Worm (Caenorhabditis elegans) whole organism, L4 larva: ENCODE measurements around the gene sas-1.

Experiments used
- D1046.2 ChIP-seq: fragments of 200-800 bp; sonication (Bioruptor generic); IDR thresholded peaks from 2 replicates; pipeline ENCODE4 v1.3.6; 2022; ENCODE audit warnings: missing genetic modification characterization, missing compliant biosample characterization
- F10B5.3 ChIP-seq: sonication (generic microtip); optimal IDR thresholded peaks from 2 replicates; lab custom pipeline; 2016; ENCODE audit warnings: mild to moderate bottlenecking, missing genetic modification characterization, missing compliant biosample characterization
- F37D6.2 ChIP-seq: sonication (generic microtip); optimal IDR thresholded peaks from 2 replicates; lab custom pipeline; 2016; ENCODE audit warnings: mild to moderate bottlenecking, missing genetic modification characterization, missing compliant biosample characterization
- F44E2.7 ChIP-seq: fragments of 200-800 bp; sonication (Bioruptor generic); IDR thresholded peaks from 2 replicates; pipeline ENCODE4 v2.1.2; 2022; ENCODE audit warnings: missing genetic modification characterization, missing compliant biosample characterization
- T26A8.4 ChIP-seq: fragments of 200-800 bp; sonication (Bioruptor generic); IDR thresholded peaks from 2 replicates; pipeline ENCODE4 v1.3.6; 2022; ENCODE audit warnings: missing genetic modification characterization, missing compliant biosample characterization
- Y75B8A.6 ChIP-seq: fragments of 200-800 bp; sonication (Bioruptor generic); IDR thresholded peaks from 2 replicates; pipeline ENCODE4 v1.3.6; 2022; ENCODE audit warnings: missing genetic modification reagents, missing genetic modification characterization, missing compliant biosample characterization
- ZK546.5 ChIP-seq, 2 experiments: sonication (generic microtip); optimal IDR thresholded peaks; 2 replicates each; lab custom pipeline; 2017; ENCODE audit warnings: missing biosample characterization in 2 of 2, missing genetic modification characterization in 2 of 2
- aha-1 ChIP-seq: fragments of 150-350 bp; peaks from one replicate; lab custom pipeline; 2014; ENCODE audit warnings: missing biosample characterization, missing genetic modification characterization
- ama-1 ChIP-seq: fragments of 150-350 bp; optimal IDR thresholded peaks from 2 replicates; lab custom pipeline; 2014; ENCODE audit warnings: inconsistent platforms, mixed read lengths
- arid-1 ChIP-seq: fragments of 200-800 bp; sonication (Bioruptor generic); conservative IDR thresholded peaks from 2 replicates; pipeline ENCODE4 v1.3.6; 2022; ENCODE audit warnings: missing genetic modification reagents, missing genetic modification characterization, missing compliant biosample characterization
- ctbp-1 ChIP-seq: fragments of 200-800 bp; sonication (Bioruptor generic); IDR thresholded peaks from 2 replicates; pipeline ENCODE4 v1.3.6; 2022; ENCODE audit warnings: missing genetic modification reagents, missing genetic modification characterization, missing compliant biosample characterization
- daf-16 ChIP-seq, 3 experiments: sonication (generic microtip); optimal IDR thresholded peaks; 2 replicates each; lab custom pipeline; 2016 to 2017; ENCODE audit warnings: missing genetic modification characterization in 3 of 3, missing genetic modification reagents in 3 of 3, mild to moderate bottlenecking in 2 of 3, missing compliant biosample characterization in 2 of 3, missing biosample characterization in 1 of 3, moderate library complexity in 1 of 3
- daf-19 ChIP-seq: fragments of 200-800 bp; sonication (Bioruptor generic); conservative IDR thresholded peaks from 2 replicates; pipeline ENCODE4 v1.3.6; 2022; ENCODE audit warnings: missing genetic modification characterization, missing compliant biosample characterization
- dmd-6 ChIP-seq: fragments of 200-800 bp; sonication (Bioruptor generic); IDR thresholded peaks from 2 replicates; pipeline ENCODE4 v1.3.6; 2022; ENCODE audit warnings: missing genetic modification reagents, missing genetic modification characterization, missing compliant biosample characterization
- dmd-9 ChIP-seq: fragments of 200-800 bp; sonication (Bioruptor generic); IDR thresholded peaks from 2 replicates; pipeline ENCODE4 v1.3.6; 2022; ENCODE audit warnings: missing genetic modification reagents, missing genetic modification characterization, missing compliant biosample characterization
- dpl-1 ChIP-seq: fragments of 150-350 bp; optimal IDR thresholded peaks from 2 replicates; lab custom pipeline; 2014; ENCODE audit warnings: missing biosample characterization, missing genetic modification reagents, missing genetic modification characterization
- duxl-1 ChIP-seq: sonication (generic microtip); optimal IDR thresholded peaks from 2 replicates; lab custom pipeline; 2016; ENCODE audit warnings: mild to moderate bottlenecking, missing genetic modification characterization, moderate library complexity, missing compliant biosample characterization; ENCODE audit not compliant: poor library complexity
- dve-1 ChIP-seq: sonication (generic microtip); optimal IDR thresholded peaks from 2 replicates; lab custom pipeline; 2017; ENCODE audit warnings: antibody characterized with exemption, mild to moderate bottlenecking, missing genetic modification characterization, missing compliant biosample characterization; ENCODE audit not compliant: insufficient read depth
- hif-1 ChIP-seq, 2 experiments: sonication (generic microtip); optimal IDR thresholded peaks; 2 replicates each; lab custom pipeline; 2016 to 2017; ENCODE audit warnings: missing compliant biosample characterization in 2 of 2, missing genetic modification characterization in 2 of 2, missing genetic modification reagents in 2 of 2, missing genotype in 2 of 2, mild to moderate bottlenecking in 1 of 2
- hlh-30 ChIP-seq: sonication (generic microtip); optimal IDR thresholded peaks from 2 replicates; lab custom pipeline; 2017; ENCODE audit warnings: antibody characterized with exemption, mild to moderate bottlenecking, missing genetic modification characterization, missing compliant biosample characterization; ENCODE audit not compliant: insufficient read depth
- jun-1 ChIP-seq: fragments of 150-350 bp; optimal IDR thresholded peaks from 2 replicates; lab custom pipeline; 2014; ENCODE audit warnings: missing biosample characterization, missing genetic modification reagents, missing genetic modification characterization
- lim-7 ChIP-seq: fragments of 200-800 bp; sonication (Bioruptor generic); IDR thresholded peaks from 2 replicates; pipeline ENCODE4 v1.3.6; 2022; ENCODE audit warnings: missing genetic modification characterization, missing compliant biosample characterization
- lin-15B ChIP-seq: fragments of 150-350 bp; sonication (generic microtip); optimal IDR thresholded peaks from 3 replicates; lab custom pipeline; 2014; ENCODE audit warnings: missing biosample characterization, missing genetic modification characterization
- lin-38 ChIP-seq: fragments of 200-800 bp; sonication (Bioruptor generic); IDR thresholded peaks from 2 replicates; pipeline ENCODE4 v1.3.6; 2022; ENCODE audit warnings: missing genetic modification reagents, missing genetic modification characterization, missing compliant biosample characterization
- lsy-2 ChIP-seq, 2 experiments: fragments of 150-350 bp in 1 of 2; sonication (generic microtip) in 1 of 2; optimal IDR thresholded peaks; 2 replicates each; lab custom pipeline; 2014 to 2017; ENCODE audit warnings: missing biosample characterization in 2 of 2, missing genetic modification characterization in 2 of 2
- mep-1 ChIP-seq: fragments of 150-350 bp; sonication (generic microtip); optimal IDR thresholded peaks from 3 replicates; lab custom pipeline; 2014; ENCODE audit warnings: missing biosample characterization, missing genetic modification characterization
- mes-2 ChIP-seq: sonication (generic microtip); optimal IDR thresholded peaks from 2 replicates; lab custom pipeline; 2016; ENCODE audit warnings: missing genotype, mild to moderate bottlenecking, missing genetic modification characterization, missing compliant biosample characterization; ENCODE audit not compliant: poor library complexity, severe bottlenecking
- nhr-102 ChIP-seq: sonication (generic microtip); optimal IDR thresholded peaks from 2 replicates; lab custom pipeline; 2016; ENCODE audit warnings: mild to moderate bottlenecking, missing genetic modification characterization, moderate library complexity, missing compliant biosample characterization
- nhr-28 ChIP-seq: fragments of 150-350 bp; optimal IDR thresholded peaks from 2 replicates; lab custom pipeline; 2014; ENCODE audit warnings: missing biosample characterization, missing genetic modification characterization
- pha-4 ChIP-seq, 2 experiments: fragments of 150-350 bp in 1 of 2; fragments of 200-800 bp in 1 of 2; sonication (Bioruptor generic) in 1 of 2; IDR thresholded peaks in 1 of 2; optimal IDR thresholded peaks in 1 of 2; 2 replicates each; pipeline versions ENCODE4 v1.3.6 to Lab custom; 2014 to 2022; ENCODE audit warnings: missing genetic modification characterization in 2 of 2, missing genetic modification reagents in 2 of 2, missing biosample characterization in 1 of 2, missing compliant biosample characterization in 1 of 2
- sdz-12 ChIP-seq: fragments of 200-800 bp; sonication (Bioruptor generic); optimal IDR thresholded peaks from 2 replicates; lab custom pipeline; 2018; ENCODE audit warnings: mild to moderate bottlenecking, missing genetic modification characterization, missing compliant biosample characterization
- skn-1 ChIP-seq: fragments of 150-350 bp; optimal IDR thresholded peaks from 2 replicates; lab custom pipeline; 2014; ENCODE audit warnings: missing biosample characterization, missing genetic modification characterization
- spr-1 ChIP-seq: sonication (generic microtip); optimal IDR thresholded peaks from 2 replicates; lab custom pipeline; 2016; ENCODE audit warnings: mild to moderate bottlenecking, missing genetic modification characterization, missing compliant biosample characterization
- tag-97 ChIP-seq: fragments of 200-800 bp; sonication (Bioruptor generic); IDR thresholded peaks from 2 replicates; pipeline ENCODE4 v1.3.6; 2022; ENCODE audit warnings: missing genetic modification characterization, missing compliant biosample characterization
- unc-62 ChIP-seq, 3 experiments: fragments of 150-350 bp in 1 of 3; sonication (generic microtip); optimal IDR thresholded peaks in 2 of 3; peaks in 1 of 3; 1 replicate in 1 of 3; 2 replicates in 2 of 3; lab custom pipeline; 2014 to 2017; ENCODE audit warnings: missing biosample characterization in 3 of 3, missing genetic modification characterization in 3 of 3, missing genetic modification reagents in 3 of 3, missing genotype in 1 of 3
- ztf-7 ChIP-seq: fragments of 150-350 bp; optimal IDR thresholded peaks from 2 replicates; lab custom pipeline; 2014; ENCODE audit warnings: missing biosample characterization, missing genetic modification characterization

sas-1 gene

DNA sequence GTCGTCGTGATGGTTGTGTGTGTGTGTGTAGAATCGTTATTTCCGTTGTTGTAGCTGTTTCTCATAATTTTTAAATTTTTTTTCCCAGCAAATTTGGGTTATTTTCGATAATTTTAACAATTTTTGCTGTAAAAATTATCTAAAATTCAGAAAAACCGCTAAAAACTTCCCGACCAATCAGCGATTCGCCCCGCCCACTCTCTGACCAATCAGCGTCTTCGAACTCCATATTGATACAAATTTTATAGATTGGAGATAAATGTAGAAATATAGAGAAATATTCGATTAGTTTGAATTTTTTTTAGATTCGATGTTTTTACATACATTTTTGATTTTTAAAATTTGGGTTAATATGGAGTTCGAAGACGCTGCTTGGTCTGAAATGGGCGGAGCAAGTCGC is 1.7 kb upstream of the sas-1 start:
- TF ChIP-seq lin-15B (tag; lab: Kevin White, UChicago) (no peak), skn-1 (tag; lab: Kevin White, UChicago) (no peak), jun-1 (tag; lab: Kevin White, UChicago) (no peak), tag-97 (no peak)

DNA sequence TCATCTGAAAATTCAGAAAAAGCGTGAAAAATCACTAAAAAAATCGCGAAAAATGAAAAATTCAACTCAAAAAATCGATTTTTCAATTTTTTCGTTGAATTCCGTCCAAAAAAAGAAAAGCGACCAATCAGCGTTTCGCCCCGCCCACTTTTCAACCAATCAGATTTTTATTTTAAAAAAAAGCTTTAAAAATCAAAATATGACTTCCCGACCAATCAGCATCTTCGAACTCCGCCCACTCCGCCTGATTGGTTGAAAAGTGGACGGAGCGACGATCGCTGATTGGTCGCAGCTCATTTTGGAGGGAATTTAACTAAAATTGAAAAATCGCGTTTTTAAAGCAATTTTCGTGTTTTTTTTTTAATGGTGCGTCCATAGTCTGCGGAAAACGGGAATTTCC is 3.1 kb downstream of the sas-1 start:
- TF ChIP-seq duxl-1 (tag; lab: Kevin White, UChicago) (no peak), ZK546.5 (tag; optimal IDR thresholded peaks at IDR 0.05; lab: Kevin White, UChicago) (no peak), F37D6.2 (tag; lab: Kevin White, UChicago) (no peak), nhr-102 (tag; lab: Kevin White, UChicago) (no peak), sdz-12 (GFP tag; lab: Kevin White, UChicago) (no peak)

DNA sequence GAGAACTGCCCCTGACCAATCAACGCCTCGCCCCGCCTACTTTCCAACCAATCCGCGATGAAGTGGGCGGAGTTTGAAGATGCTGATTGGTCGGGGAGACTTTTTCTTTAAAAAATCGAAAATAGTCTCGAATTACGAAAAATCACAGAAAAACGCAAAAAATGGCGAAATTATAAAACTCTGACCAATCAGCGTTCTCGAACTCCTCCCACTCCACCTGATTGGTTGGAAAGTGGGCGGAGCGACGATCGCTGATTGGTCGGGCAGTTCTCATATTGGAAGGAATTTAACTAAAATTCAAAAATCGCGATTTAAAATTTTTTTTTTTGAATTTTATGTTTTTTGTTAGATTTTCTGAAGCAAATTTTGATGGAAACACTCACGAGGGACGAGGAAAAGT is 3.9 kb downstream of the sas-1 start:
- TF ChIP-seq unc-62 (GFP tag; optimal IDR thresholded peaks at IDR 0.05 in 1 of 2; lab: Kevin White, UChicago) (no peak), unc-62 (tag; optimal IDR thresholded peaks at IDR 0.05; lab: Kevin White, UChicago) (no peak), hif-1 (tag; optimal IDR thresholded peaks at IDR 0.05; lab: Kevin White, UChicago) (no peak), F44E2.7 (GFP tag; lab: Robert Waterston, UW) (no peak), lim-7 (GFP tag; lab: Robert Waterston, UW) (no peak), T26A8.4 (no peak), daf-19 (GFP tag; lab: Robert Waterston, UW) (no peak), ztf-7 (no peak), spr-1 (tag; lab: Kevin White, UChicago) (no peak), arid-1 (GFP tag; lab: Robert Waterston, UW) (no peak)

DNA sequence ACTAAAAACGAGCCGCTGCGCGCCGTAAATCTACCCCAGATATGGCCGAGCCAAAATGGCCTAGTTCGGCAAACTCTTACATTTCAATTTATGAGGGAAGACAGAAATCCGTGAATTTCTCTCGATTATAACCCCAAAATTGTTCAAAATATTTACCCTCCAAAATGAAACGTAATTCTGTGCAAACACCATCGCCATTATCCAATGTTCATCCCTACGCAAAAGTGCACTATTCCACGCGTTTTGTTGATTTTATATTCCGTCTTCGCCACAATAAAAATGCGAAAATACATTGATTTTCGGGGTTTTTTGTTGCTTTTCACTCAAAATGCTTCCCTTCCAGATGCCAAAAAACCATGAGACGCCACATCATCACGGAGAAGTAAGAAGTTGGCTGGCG is 11.9 kb downstream of the sas-1 start, which contains the start of gene hut-1:
Gene hut-1 (plus strand): TSS at position 344 of the 400 bp plus-strand sequence.
- 0 out of 2 replicates have a peak, but pooled peaks have one; percentile 14 for TF ChIP-seq dmd-6 (GFP tag; lab: Robert Waterston, UW)
- TF ChIP-seq lin-38, result peak; percentile 38
- TF ChIP-seq daf-16 (GFP tag; optimal IDR thresholded peaks at IDR 0.05; lab: Kevin White, UChicago), result peak in 1 of 2 experiments; percentile 2
- TF ChIP-seq daf-16 (tag; optimal IDR thresholded peaks at IDR 0.05; lab: Kevin White, UChicago), result peak; percentile 27
- no peak for TF ChIP-seq D1046.2 (GFP tag; lab: Robert Waterston, UW)
- TF ChIP-seq dve-1 (tag; lab: Kevin White, UChicago), result peak; percentile 49
- TF ChIP-seq dpl-1 (GFP tag; lab: Kevin White, UChicago), result peak; percentile 83
- TF ChIP-seq F44E2.7 (GFP tag; lab: Robert Waterston, UW), result no peak
- TF ChIP-seq nhr-28 (tag; lab: Kevin White, UChicago), result no peak
- no peak for TF ChIP-seq daf-19 (GFP tag; lab: Robert Waterston, UW)
- TF ChIP-seq pha-4 (GFP tag; IDR thresholded peaks at IDR 0.05; lab: Robert Waterston, UW), result no peak
- TF ChIP-seq pha-4 (tag; optimal IDR thresholded peaks at IDR 0.05; lab: Kevin White, UChicago), result no peak
- TF ChIP-seq mes-2 (tag; lab: Kevin White, UChicago), result peak; percentile 66
- TF ChIP-seq F10B5.3 (tag; lab: Kevin White, UChicago), result no peak
- TF ChIP-seq dmd-9 (GFP tag; lab: Robert Waterston, UW), result peak; percentile 51; the same call in 1 of the 2 replicates
- no peak for TF ChIP-seq ama-1 (lab: Kevin White, UChicago)
- TF ChIP-seq hlh-30 (tag; lab: Kevin White, UChicago), result peak; percentile 10
- TF ChIP-seq aha-1 (tag; lab: Kevin White, UChicago), result peak; percentile 89
- peak; percentile 8 for TF ChIP-seq mep-1 (tag; lab: Kevin White, UChicago)
- peak; percentile 35; the same call in 1 of the 2 replicates for TF ChIP-seq ctbp-1 (GFP tag; lab: Robert Waterston, UW)
- TF ChIP-seq lsy-2 (tag; optimal IDR thresholded peaks at IDR 0.05; lab: Kevin White, UChicago), result peak in 1 of 2 experiments; percentile 72
- TF ChIP-seq Y75B8A.6, result no peak
